Fruit fly (Drosophila melanogaster) whole organism, wandering third instar larva: ENCODE data around the gene aus.

Experiments
- Jra ChIP-seq: sonication (Bioruptor generic); optimal IDR thresholded peaks from 2 replicates; lab custom pipeline; 2016; ENCODE audit warnings: missing biosample characterization, missing genetic modification characterization
- Myc ChIP-seq: fragments of >200 bp; optimal IDR thresholded peaks from 2 replicates; lab custom pipeline; 2017
- fru ChIP-seq: fragments of 200-800 bp; sonication (Bioruptor generic); optimal IDR thresholded peaks from 3 replicates; lab custom pipeline; 2016; ENCODE audit warnings: missing biosample characterization, mild to moderate bottlenecking, missing genetic modification characterization
- lola ChIP-seq: fragments of >200 bp; optimal IDR thresholded peaks from 2 replicates; lab custom pipeline; 2017; ENCODE audit warnings: missing biosample characterization, missing genetic modification characterization

The aus gene

dm6 chr3R:21268873-21269272 is 80.5 kb downstream of the aus start, which contains the start of gene Rab1 (continued):
- TF ChIP-seq lola (GFP tag; lab: Kevin White, UChicago) (no peak), fru (peak; percentile 53), Myc (lab: Kevin White, UChicago) (peak; percentile 11), Jra (peak; percentile 74)
